Fruit fly (Drosophila melanogaster): ENCODE results near the gene Hinfp.

- TF ChIP-seq CG8478 (optimal IDR thresholded peaks at IDR 0.05) (no peak), EcR (GFP tag; optimal IDR thresholded peaks at IDR 0.05) (no peak), pan (optimal IDR thresholded peaks at IDR 0.05) (no peak)
Measured at dm6 chrX:610048-610447, 15.3 kb upstream of the Hinfp start.
